Worm (Caenorhabditis elegans) whole organism, midembryonic: Measurements from ENCODE around the gene T05A8.3.

Experiments used
- cog-1 ChIP-seq: sonication (generic microtip); optimal IDR thresholded peaks from 2 replicates; lab custom pipeline; 2016; ENCODE audit warnings: missing genetic modification characterization, missing compliant biosample characterization
- klf-2 ChIP-seq: fragments of 200-800 bp; sonication (Bioruptor generic); conservative IDR thresholded peaks from 2 replicates; pipeline ENCODE4 v1.3.6; 2022; ENCODE audit warnings: missing genetic modification reagents, missing genetic modification characterization, missing compliant biosample characterization
- tab-1 ChIP-seq: fragments of 200-800 bp; sonication (Bioruptor generic); IDR thresholded peaks from 2 replicates; pipeline ENCODE4 v1.3.6; 2022; ENCODE audit warnings: missing genetic modification characterization, missing compliant biosample characterization
- ztf-29 ChIP-seq: fragments of 200-800 bp; sonication (Bioruptor generic); IDR thresholded peaks from 2 replicates; pipeline ENCODE4 v1.3.6; 2022; ENCODE audit warnings: missing genetic modification reagents, missing genetic modification characterization, missing compliant biosample characterization

- TF ChIP-seq tab-1 (GFP tag; lab: Robert Waterston, UW) (no peak), cog-1 (no peak), klf-2 (GFP tag; lab: Robert Waterston, UW) (0 out of 2 replicates have a peak, but pooled peaks have one; percentile 5), ztf-29 (GFP tag; lab: Robert Waterston, UW) (no peak)
Measured at ce11 chrII:2766331-2766730, 49.1 kb upstream of the T05A8.3 start, which contains the start of gene F08D12.15.
